Worm (Caenorhabditis elegans): ENCODE data around the gene his-4.

DNA sequence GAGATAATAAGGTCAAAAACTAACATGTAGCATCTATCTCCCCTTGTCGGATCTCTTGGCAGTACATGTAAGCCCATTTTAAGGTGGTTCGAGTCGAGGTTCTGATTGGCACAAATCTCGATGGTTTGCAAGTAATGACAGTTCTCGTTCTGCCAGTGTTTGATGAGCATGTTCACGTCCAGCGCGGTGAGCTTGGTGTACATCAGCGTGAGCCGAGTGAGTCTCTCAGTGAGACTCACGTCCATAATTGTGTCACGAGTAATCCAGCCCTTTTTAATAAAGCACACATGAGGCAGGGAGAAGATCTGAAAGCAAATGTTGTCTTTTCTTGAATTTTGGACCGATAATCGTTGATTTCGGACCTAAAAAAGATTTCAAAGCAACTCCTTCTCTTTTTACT is 7.6 kb downstream of the his-4 start, which contains the start of gene T10C6.16:
- TF ChIP-seq unc-3 (GFP tag; conservative IDR thresholded peaks at IDR 0.05) (no peak), unc-3 (tag; optimal IDR thresholded peaks at IDR 0.05) (no peak), ama-1 (optimal IDR thresholded peaks at IDR 0.05) (no peak), C38D4.7 (GFP tag; optimal IDR thresholded peaks at IDR 0.05) (no peak), zip-5 (tag; optimal IDR thresholded peaks at IDR 0.05) (no peak), K02D7.2 (tag; optimal IDR thresholded peaks at IDR 0.05) (no peak), elt-4 (tag; optimal IDR thresholded peaks at IDR 0.05) (no peak), nfya-1 (tag; optimal IDR thresholded peaks at IDR 0.05) (no peak), sdc-2 (tag; optimal IDR thresholded peaks at IDR 0.05) (no peak), ahr-1 (tag; optimal IDR thresholded peaks at IDR 0.05) (no peak)
